Fruit fly (Drosophila melanogaster) whole organism, embryonic: ENCODE data around the gene COX7AL.

Experiments used
- CG3281 ChIP-seq: fragments of 200-800 bp; sonication (Bioruptor generic); optimal IDR thresholded peaks from 3 replicates; lab custom pipeline; 2017; ENCODE audit warnings: missing biosample characterization, mild to moderate bottlenecking, missing genetic modification characterization
- CG6683 ChIP-seq: fragments of 200-800 bp; sonication (Bioruptor generic); optimal IDR thresholded peaks from 2 replicates; lab custom pipeline; 2017; ENCODE audit warnings: missing biosample characterization, mild to moderate bottlenecking, missing genetic modification characterization, missing genetic modification reagents
- CG8924 ChIP-seq: fragments of 200-800 bp; optimal IDR thresholded peaks from 3 replicates; lab custom pipeline; 2019; ENCODE audit warnings: missing biosample characterization, mild to moderate bottlenecking, missing genetic modification characterization, moderate library complexity
- Dp ChIP-seq: fragments of 200-800 bp; sonication (Bioruptor generic); optimal IDR thresholded peaks from 2 replicates; lab custom pipeline; 2018; ENCODE audit warnings: missing biosample characterization, mild to moderate bottlenecking, missing genetic modification characterization, moderate library complexity
- Sin3A ChIP-seq: fragments of >200 bp; optimal IDR thresholded peaks from 2 replicates; lab custom pipeline; 2018
- br ChIP-seq: fragments of >200 bp; optimal IDR thresholded peaks from 2 replicates; lab custom pipeline; 2017

DNA sequence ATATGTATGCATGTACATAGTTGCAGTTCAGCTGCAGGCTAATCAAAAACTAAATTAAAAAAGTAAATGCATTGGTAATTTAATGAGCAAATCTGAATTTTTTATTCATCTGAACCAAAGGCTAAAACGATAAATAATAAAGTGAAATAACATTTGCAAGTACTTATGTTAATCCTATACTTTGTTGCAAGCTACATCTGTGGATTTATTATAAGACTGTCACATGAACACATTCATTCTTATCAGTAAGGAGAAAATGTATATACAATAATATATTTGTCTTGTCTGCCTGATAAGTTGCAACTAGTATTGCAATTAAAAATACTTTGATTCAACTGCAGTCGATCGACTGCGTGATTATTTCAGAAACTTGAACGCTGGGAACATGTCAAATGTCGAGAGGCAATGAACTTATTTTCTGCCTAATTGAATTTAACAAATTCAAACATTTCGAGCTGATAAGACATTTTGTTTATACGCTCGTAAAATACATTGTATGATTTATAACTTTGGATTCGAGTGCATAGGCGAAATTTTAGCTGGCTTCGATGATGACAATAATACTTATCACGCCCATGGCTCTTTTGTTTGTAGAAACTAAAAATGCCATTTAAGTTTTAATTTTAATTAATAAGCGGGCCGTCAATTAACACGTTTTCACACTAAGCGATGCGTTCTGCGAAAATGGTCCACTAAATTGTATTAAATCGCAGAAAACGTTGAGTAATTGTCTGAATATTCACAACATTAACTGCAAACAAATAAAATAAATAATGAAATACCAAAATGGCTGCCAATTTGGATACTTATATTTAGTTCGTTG, 15.3 kb upstream of the COX7AL start:
- no peak for TF ChIP-seq Dp (GFP tag; lab: Kevin White, UChicago)
- no peak for TF ChIP-seq br
- TF ChIP-seq CG3281 (GFP tag; lab: Kevin White, UChicago), result no peak
- TF ChIP-seq CG8924 (tag; lab: Kevin White, UChicago), result no peak
- TF ChIP-seq Sin3A (lab: Kevin White, UChicago), result no peak
- no peak for TF ChIP-seq CG6683 (GFP tag; lab: Kevin White, UChicago)
